Fruit fly (Drosophila melanogaster): Measurements from ENCODE around the gene CCT2.
A peak's percentile ranks its signal among the peaks of the same experiment; 100 is the strongest.

The CCT2 gene

DNA sequence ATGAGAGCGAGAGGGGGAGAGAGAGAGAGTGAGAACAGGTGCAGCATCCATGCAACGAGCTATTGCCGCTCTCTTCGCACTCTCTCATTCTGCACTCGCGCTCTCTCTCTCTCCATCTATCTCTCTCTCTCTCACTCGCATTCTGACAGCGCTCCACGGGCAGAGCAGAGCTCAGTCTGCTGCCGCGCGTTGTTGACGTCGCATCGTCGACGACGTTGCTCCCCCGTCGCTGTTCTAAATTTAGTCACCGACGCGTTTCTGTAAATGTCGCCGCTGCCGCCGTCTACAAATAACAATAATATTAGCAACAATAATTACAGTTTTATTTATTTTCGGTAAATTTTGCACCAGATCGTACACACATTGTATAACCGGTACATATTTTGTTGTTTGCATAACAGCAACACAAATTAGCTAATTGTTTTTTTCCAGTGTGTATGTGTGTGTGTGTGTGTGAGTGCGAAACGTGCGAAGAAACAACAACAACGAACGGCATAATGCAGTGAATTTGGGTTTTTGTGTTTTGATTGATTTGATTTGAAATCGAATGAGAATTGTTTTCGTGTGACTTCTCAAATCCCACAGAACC is 46.8 kb upstream of the CCT2 start:
- TF ChIP-seq fru (optimal IDR thresholded peaks at IDR 0.05) (no peak), Oli (tag; optimal IDR thresholded peaks at IDR 0.05) (peak; percentile 7), zf30C (GFP tag; optimal IDR thresholded peaks at IDR 0.05) (peak; percentile 83), HLHmδ (GFP tag; optimal IDR thresholded peaks at IDR 0.05) (peak; percentile 35), CG15269 (tag; optimal IDR thresholded peaks at IDR 0.05) (no peak), Hey (tag; optimal IDR thresholded peaks at IDR 0.05) (no peak), Jarid2 (GFP tag; optimal IDR thresholded peaks at IDR 0.05) (peak; percentile 86), bab2 (GFP tag; optimal IDR thresholded peaks at IDR 0.05) (peak; percentile 48), PHDP (tag; optimal IDR thresholded peaks at IDR 0.05) (peak; percentile 22), dmrt11E (tag; optimal IDR thresholded peaks at IDR 0.05) (peak; percentile 32), CG17912 (GFP tag; optimal IDR thresholded peaks at IDR 0.05) (peak; percentile 17), Kr (GFP tag; optimal IDR thresholded peaks at IDR 0.05) (peak; percentile 28), vvl (GFP tag; IDR thresholded peaks at IDR 0.05) (peak; percentile 57), Mes4 (GFP tag; optimal IDR thresholded peaks at IDR 0.05) (no peak), E2f2 (GFP tag; IDR thresholded peaks at IDR 0.05) (no peak), ind (GFP tag; optimal IDR thresholded peaks at IDR 0.05) (no peak), nerfin-1 (tag; optimal IDR thresholded peaks at IDR 0.05) (peak; percentile 5), phol (tag; optimal IDR thresholded peaks at IDR 0.05) (peak; percentile 44), D19B (GFP tag; optimal IDR thresholded peaks at IDR 0.05) (no peak), pan (optimal IDR thresholded peaks at IDR 0.05) (no peak), pan (GFP tag; optimal IDR thresholded peaks at IDR 0.05 in 1 of 2, IDR thresholded peaks at IDR 0.05 in 1 of 2) (peak in 1 of 2 experiments; percentile 22), CG18599 (GFP tag; optimal IDR thresholded peaks at IDR 0.05) (peak; percentile 16), CG12391 (tag; optimal IDR thresholded peaks at IDR 0.05) (peak; percentile 42), ci (GFP tag; IDR thresholded peaks at IDR 0.05) (peak; percentile 61; the same call in 2 of the 3 replicates), CG34224 (GFP tag; IDR thresholded peaks at IDR 0.05; ENCODE audit: partially characterized antibody) (peak; percentile 24; the same call in 1 of the 3 replicates), pita (GFP tag; optimal IDR thresholded peaks at IDR 0.05) (no peak), yki (optimal IDR thresholded peaks at IDR 0.05) (peak; percentile 84), kni (GFP tag; optimal IDR thresholded peaks at IDR 0.05) (peak; percentile 34), HLH3B (GFP tag; IDR thresholded peaks at IDR 0.05) (0 out of 2 replicates have a peak, but pooled peaks have one; percentile 33), ranshi (GFP tag; IDR thresholded peaks at IDR 0.05) (no peak), MBD-R2 (GFP tag; IDR thresholded peaks at IDR 0.05) (0 out of 2 replicates have a peak, but pooled peaks have one; percentile 7), Adf1 (GFP tag; IDR thresholded peaks at IDR 0.05) (peak; percentile 82), CG4282 (GFP tag; optimal IDR thresholded peaks at IDR 0.05) (no peak), CG12769 (tag; optimal IDR thresholded peaks at IDR 0.05) (no peak), bbx (GFP tag; IDR thresholded peaks at IDR 0.05; ENCODE audit: partially characterized antibody) (0 out of 2 replicates have a peak, but pooled peaks have one; percentile 34), Hr3 (GFP tag; optimal IDR thresholded peaks at IDR 0.05) (peak; percentile 3), Antp (GFP tag; optimal IDR thresholded peaks at IDR 0.05) (peak; percentile 12), CG31224 (GFP tag; IDR thresholded peaks at IDR 0.05) (0 out of 2 replicates have a peak, but pooled peaks have one; percentile 22), D19A (tag; optimal IDR thresholded peaks at IDR 0.05) (peak; percentile 24), sna (GFP tag; IDR thresholded peaks at IDR 0.05; ENCODE audit: partially characterized antibody) (0 out of 2 replicates have a peak, but pooled peaks have one; percentile 21), CG11504 (tag; optimal IDR thresholded peaks at IDR 0.05) (peak; percentile 11), amos (GFP tag; IDR thresholded peaks at IDR 0.05; ENCODE audit: partially characterized antibody) (peak; percentile 33; the same call in 1 of the 2 replicates), Atf6 (GFP tag; IDR thresholded peaks at IDR 0.05) (peak; percentile 15; the same call in 1 of the 2 replicates), grau (tag; optimal IDR thresholded peaks at IDR 0.05) (peak; percentile 36), CG7839 (tag; optimal IDR thresholded peaks at IDR 0.05) (peak; percentile 15), CG1832 (GFP tag; optimal IDR thresholded peaks at IDR 0.05) (peak; percentile 94), CG6254 (GFP tag; optimal IDR thresholded peaks at IDR 0.05) (peak; percentile 27), Nf-YC (tag; optimal IDR thresholded peaks at IDR 0.05) (peak; percentile 38), slbo (GFP tag; IDR thresholded peaks at IDR 0.05) (peak; percentile 32; the same call in 1 of the 2 replicates)
